Worm (Caenorhabditis elegans) whole organism, L4 larva: ENCODE measurements around the gene teg-1.

ENCODE experiments used
- aha-1 ChIP-seq: fragments of 150-350 bp; peaks from one replicate; lab custom pipeline; 2014; ENCODE audit warnings: missing biosample characterization, missing genetic modification characterization
- arid-1 ChIP-seq: fragments of 200-800 bp; sonication (Bioruptor generic); conservative IDR thresholded peaks from 2 replicates; pipeline ENCODE4 v1.3.6; 2022; ENCODE audit warnings: missing genetic modification reagents, missing genetic modification characterization, missing compliant biosample characterization
- nhr-77 ChIP-seq: fragments of 150-350 bp; optimal IDR thresholded peaks from 2 replicates; lab custom pipeline; 2014; ENCODE audit warnings: missing biosample characterization, missing genetic modification characterization
- pqm-1 ChIP-seq: sonication (generic microtip); optimal IDR thresholded peaks from 2 replicates; lab custom pipeline; 2017; ENCODE audit warnings: missing biosample characterization, missing genetic modification characterization
- ztf-11 ChIP-seq: fragments of 150-350 bp; optimal IDR thresholded peaks from 2 replicates; lab custom pipeline; 2014; ENCODE audit warnings: missing biosample characterization, missing genetic modification characterization

DNA sequence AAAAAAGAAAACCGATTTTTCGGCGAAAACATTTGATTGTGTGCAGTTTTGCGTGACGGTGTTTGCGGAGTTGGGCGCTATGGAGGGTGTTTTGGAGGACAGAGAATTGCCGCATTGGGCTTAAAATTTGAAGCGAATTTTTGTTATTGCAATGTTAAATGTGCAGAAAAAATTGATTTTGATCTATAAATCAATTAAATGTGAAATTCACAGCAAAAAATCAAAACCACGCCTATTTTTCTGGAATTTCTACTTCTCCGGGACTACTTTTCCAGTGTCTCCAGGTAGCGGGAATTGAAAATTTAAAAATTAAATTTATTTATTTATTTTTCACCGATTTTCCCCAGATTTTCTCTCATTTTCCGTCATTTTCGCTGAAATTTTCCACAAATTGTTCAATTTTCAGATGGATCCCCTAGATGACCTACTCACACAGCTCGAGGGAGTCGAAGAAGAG is 839 bp downstream of the teg-1 start, which contains the start of gene mcm-10:
- TF ChIP-seq aha-1 (peak; percentile 81), arid-1 (no peak), nhr-77 (tag; lab: Kevin White, UChicago) (no peak), pqm-1 (tag; lab: Kevin White, UChicago) (no peak), ztf-11 (tag; lab: Kevin White, UChicago) (no peak)
